Worm (Caenorhabditis elegans) whole organism, early embryonic: ENCODE measurements around the gene B0228.1.

Source experiments
- ama-1 ChIP-seq: fragments of 150-350 bp; optimal IDR thresholded peaks from 2 replicates; lab custom pipeline; 2014
- ceh-13 ChIP-seq: fragments of 200-800 bp; sonication (Bioruptor generic); optimal IDR thresholded peaks from 2 replicates; lab custom pipeline; 2018; ENCODE audit warnings: mild to moderate bottlenecking, missing genetic modification characterization, missing compliant biosample characterization
- flt-1 ChIP-seq: fragments of 200-800 bp; sonication (Bioruptor generic); IDR thresholded peaks from 2 replicates; pipeline ENCODE4 v1.3.6; 2022; ENCODE audit warnings: missing genetic modification characterization, missing compliant biosample characterization
- hnd-1 ChIP-seq: sonication (generic microtip); optimal IDR thresholded peaks from 2 replicates; lab custom pipeline; 2016; ENCODE audit warnings: missing genetic modification characterization, missing compliant biosample characterization
- sea-1 ChIP-seq: fragments of 200-800 bp; sonication (Bioruptor generic); conservative IDR thresholded peaks from 2 replicates; pipeline ENCODE4 v1.3.6; 2022; ENCODE audit warnings: missing genetic modification characterization, missing compliant biosample characterization
- tbx-11 ChIP-seq: fragments of 200-800 bp; sonication (Bioruptor generic); IDR thresholded peaks from 2 replicates; pipeline ENCODE4 v1.3.6; 2022; ENCODE audit warnings: missing genetic modification characterization, missing compliant biosample characterization
- tbx-37 ChIP-seq: fragments of 200-800 bp; sonication (Bioruptor generic); conservative IDR thresholded peaks from 2 replicates; pipeline ENCODE4 v1.3.6; 2022; ENCODE audit warnings: missing genetic modification reagents, missing genetic modification characterization, missing compliant biosample characterization
- tra-4 ChIP-seq: sonication (generic microtip); optimal IDR thresholded peaks from 2 replicates; lab custom pipeline; 2017; ENCODE audit warnings: missing genetic modification characterization, missing compliant biosample characterization

- TF ChIP-seq tra-4 (no peak), ceh-13 (GFP tag; lab: Kevin White, UChicago) (no peak), tbx-37 (GFP tag; lab: Robert Waterston, UW) (no peak), ama-1 (lab: Kevin White, UChicago) (no peak), sea-1 (no peak), tbx-11 (GFP tag; lab: Robert Waterston, UW) (no peak), hnd-1 (tag; lab: Kevin White, UChicago) (no peak), flt-1 (GFP tag; lab: Robert Waterston, UW) (no peak)
Observed at ce11 chrII:7794222-7794621, 39.1 kb downstream of the B0228.1 start, which contains the start of gene glr-4.
